Fruit fly (Drosophila melanogaster) whole organism: Measurements from ENCODE around the gene scyl.

Experiments
- CG8478 ChIP-seq: fragments of >200 bp; optimal IDR thresholded peaks from 2 replicates; lab custom pipeline; 2018; ENCODE audit warnings: inconsistent platforms
- pan ChIP-seq: fragments of >200 bp; optimal IDR thresholded peaks from 2 replicates; lab custom pipeline; 2017
- psq ChIP-seq: fragments of >200 bp; optimal IDR thresholded peaks from 2 replicates; lab custom pipeline; 2017
- usp ChIP-seq: fragments of >200 bp; optimal IDR thresholded peaks from 2 replicates; lab custom pipeline; 2017; ENCODE audit warnings: missing biosample characterization, missing genetic modification characterization, mixed read lengths

dm6 chr3L:11233547-11233946 is 18.6 kb upstream of the scyl start:
- no peak for TF ChIP-seq psq (lab: Kevin White, UChicago)
- no peak for TF ChIP-seq CG8478 (lab: Kevin White, UChicago)
- TF ChIP-seq pan = no peak
- TF ChIP-seq usp (GFP tag; lab: Kevin White, UChicago) = no peak
